Fruit fly (Drosophila melanogaster): ENCODE measurements around the gene CG42724.

CG42724 gene

dm6 chr3R:6416242-6416641 is 48.2 kb upstream of the CG42724 start (continued):
- TF ChIP-seq Antp (GFP tag; optimal IDR thresholded peaks at IDR 0.05) (peak; percentile 83), otp (GFP tag; IDR thresholded peaks at IDR 0.05) (peak; percentile 75; the same call in 2 of the 3 replicates), nau (GFP tag; optimal IDR thresholded peaks at IDR 0.05) (peak; percentile 67), CG8290 (GFP tag; optimal IDR thresholded peaks at IDR 0.05) (peak; percentile 10), CG8290 (tag; optimal IDR thresholded peaks at IDR 0.05) (peak in 1 of 2 experiments; percentile 98), sna (GFP tag; IDR thresholded peaks at IDR 0.05; ENCODE audit: partially characterized antibody) (no peak), BtbVII (GFP tag; optimal IDR thresholded peaks at IDR 0.05) (peak; percentile 74), Hand (GFP tag; optimal IDR thresholded peaks at IDR 0.05) (peak; percentile 91), CG18619 (GFP tag; optimal IDR thresholded peaks at IDR 0.05) (peak; percentile 75), CG5245 (GFP tag; optimal IDR thresholded peaks at IDR 0.05) (peak; percentile 25), bigmax (GFP tag; optimal IDR thresholded peaks at IDR 0.05) (no peak), Taf1 (GFP tag; IDR thresholded peaks at IDR 0.05) (peak; percentile 73), disco-r (GFP tag; optimal IDR thresholded peaks at IDR 0.05) (peak; percentile 35), so (GFP tag; IDR thresholded peaks at IDR 0.05) (peak; percentile 66; the same call in 1 of the 3 replicates), Ets65A (GFP tag) (peak; percentile 95), CG1233 (GFP tag; optimal IDR thresholded peaks at IDR 0.05) (peak; percentile 66), CG12942 (GFP tag; optimal IDR thresholded peaks at IDR 0.05) (peak; percentile 26), ERR (GFP tag; optimal IDR thresholded peaks at IDR 0.05) (peak; percentile 70), ato (GFP tag; IDR thresholded peaks at IDR 0.05; ENCODE audit: partially characterized antibody) (no peak), Neu2 (GFP tag; optimal IDR thresholded peaks at IDR 0.05; ENCODE audit: borderline replicate concordance) (no peak), wdn (GFP tag; IDR thresholded peaks at IDR 0.05) (peak; percentile 80), salm (tag; optimal IDR thresholded peaks at IDR 0.05) (no peak), sens-2 (GFP tag; IDR thresholded peaks at IDR 0.05) (peak; percentile 70), CG4404 (GFP tag; IDR thresholded peaks at IDR 0.05) (no peak), CG5953 (GFP tag; IDR thresholded peaks at IDR 0.05) (peak; percentile 75), Spps (tag; optimal IDR thresholded peaks at IDR 0.05) (peak; percentile 3), HLH54F (GFP tag; optimal IDR thresholded peaks at IDR 0.05) (peak; percentile 81), exex (tag; optimal IDR thresholded peaks at IDR 0.05) (peak; percentile 26), gce (GFP tag; IDR thresholded peaks at IDR 0.05) (peak; percentile 60; the same call in 2 of the 3 replicates), z (GFP tag; IDR thresholded peaks at IDR 0.05) (0 out of 3 replicates have a peak, but pooled peaks have one; percentile 19), CG10366 (GFP tag; IDR thresholded peaks at IDR 0.05) (peak; percentile 81), CG17385 (GFP tag; optimal IDR thresholded peaks at IDR 0.05) (peak; percentile 67), CG4820 (GFP tag; optimal IDR thresholded peaks at IDR 0.05) (peak; percentile 52), eyg (GFP tag; optimal IDR thresholded peaks at IDR 0.05) (peak; percentile 72), org-1 (GFP tag; optimal IDR thresholded peaks at IDR 0.05) (peak; percentile 79), ewg (GFP tag; optimal IDR thresholded peaks at IDR 0.05) (peak; percentile 44), bab2 (GFP tag; optimal IDR thresholded peaks at IDR 0.05) (peak; percentile 67), psq (GFP tag; optimal IDR thresholded peaks at IDR 0.05) (no peak), dpn (GFP tag; optimal IDR thresholded peaks at IDR 0.05) (peak; percentile 77 to 78), mirr (GFP tag; optimal IDR thresholded peaks at IDR 0.05) (peak; percentile 66), sens (GFP tag) (peak; percentile 89), CG3281 (GFP tag; optimal IDR thresholded peaks at IDR 0.05) (peak; percentile 87), Dp (GFP tag; optimal IDR thresholded peaks at IDR 0.05) (no peak), CG10543 (GFP tag; optimal IDR thresholded peaks at IDR 0.05) (peak; percentile 59), Chrac-16 (GFP tag; optimal IDR thresholded peaks at IDR 0.05) (peak; percentile 48), lov (optimal IDR thresholded peaks at IDR 0.05) (no peak), lov (GFP tag; IDR thresholded peaks at IDR 0.05) (peak; percentile 71; the same call in 1 of the 3 replicates), vnd (GFP tag; IDR thresholded peaks at IDR 0.05; ENCODE audit: partially characterized antibody) (no peak), D (optimal IDR thresholded peaks at IDR 0.05) (no peak), D (GFP tag; optimal IDR thresholded peaks at IDR 0.05) (peak; percentile 45), trh (GFP tag; optimal IDR thresholded peaks at IDR 0.05) (peak; percentile 4), CG18476 (GFP tag; optimal IDR thresholded peaks at IDR 0.05) (peak; percentile 57)
